Worm (Caenorhabditis elegans): ENCODE results near the gene dsh-2.

Gene dsh-2

ce11 chrII:5049865-5050342 lies 31.1 kb downstream of the dsh-2 start, which contains the start of gene F33G12.6 (continued):
- no peak for TF ChIP-seq mab-9 (GFP tag; IDR thresholded peaks at IDR 0.05)

ce11 chrII:5049249-5049648 lies 31.7 kb downstream of the dsh-2 start:
- peak in 1 of 2 experiments; percentile 15 for TF ChIP-seq lsy-2 (tag; optimal IDR thresholded peaks at IDR 0.05)
- no peak for TF ChIP-seq lin-15B (tag; optimal IDR thresholded peaks at IDR 0.05)
- TF ChIP-seq nhr-237 (tag; optimal IDR thresholded peaks at IDR 0.05), result no peak
- no peak for TF ChIP-seq vab-15 (tag; optimal IDR thresholded peaks at IDR 0.05)
- peak in 1 of 2 experiments; percentile 15 for TF ChIP-seq lin-35 (GFP tag; optimal IDR thresholded peaks at IDR 0.05)
- no peak for TF ChIP-seq F16B12.6 (tag; optimal IDR thresholded peaks at IDR 0.05)
- no peak for TF ChIP-seq pax-3 (tag; optimal IDR thresholded peaks at IDR 0.05)
- TF ChIP-seq nhr-85 (tag), result peak; percentile 77
- no peak for TF ChIP-seq egl-27 (tag; optimal IDR thresholded peaks at IDR 0.05)
- no peak for TF ChIP-seq efl-3 (GFP tag; optimal IDR thresholded peaks at IDR 0.05)
- no peak for TF ChIP-seq sox-4 (tag; optimal IDR thresholded peaks at IDR 0.05)
- no peak for TF ChIP-seq fos-1 (tag; optimal IDR thresholded peaks at IDR 0.05)
- TF ChIP-seq fkh-10 (GFP tag; optimal IDR thresholded peaks at IDR 0.05), result no peak
- no peak for TF ChIP-seq pag-3 (tag; optimal IDR thresholded peaks at IDR 0.05; ENCODE audit: borderline replicate concordance, insufficient read depth)
- no peak for TF ChIP-seq nhr-47 (tag; optimal IDR thresholded peaks at IDR 0.05)
- peak; percentile 43 for TF ChIP-seq lin-14 (GFP tag; optimal IDR thresholded peaks at IDR 0.05)
- peak; percentile 34 for TF ChIP-seq tbx-2 (tag; optimal IDR thresholded peaks at IDR 0.05)
- no peak for TF ChIP-seq ztf-4 (tag; optimal IDR thresholded peaks at IDR 0.05)
- no peak for TF ChIP-seq C16A3.4 (tag; optimal IDR thresholded peaks at IDR 0.05)
- no peak for TF ChIP-seq skn-1 (tag; optimal IDR thresholded peaks at IDR 0.05)
- TF ChIP-seq nhr-20 (tag; optimal IDR thresholded peaks at IDR 0.05), result peak; percentile 38
- TF ChIP-seq grh-1 (GFP tag; IDR thresholded peaks at IDR 0.05), result peak; percentile 48
- TF ChIP-seq unc-98 (GFP tag; IDR thresholded peaks at IDR 0.05), result no peak
- no peak for TF ChIP-seq unc-130 (tag; optimal IDR thresholded peaks at IDR 0.05)
- no peak for TF ChIP-seq fkh-8 (tag; optimal IDR thresholded peaks at IDR 0.05)
- TF ChIP-seq elt-2 (tag; optimal IDR thresholded peaks at IDR 0.05), result no peak
- TF ChIP-seq fkh-4 (tag; optimal IDR thresholded peaks at IDR 0.05; ENCODE audit: borderline replicate concordance), result no peak
- TF ChIP-seq mdl-1 (tag; optimal IDR thresholded peaks at IDR 0.05), result no peak
- TF ChIP-seq mab-9 (GFP tag; IDR thresholded peaks at IDR 0.05), result no peak
- peak; percentile 42 for TF ChIP-seq blmp-1 (tag; optimal IDR thresholded peaks at IDR 0.05)
- TF ChIP-seq nhr-90 (tag; optimal IDR thresholded peaks at IDR 0.05; ENCODE audit: poor library complexity), result peak; percentile 10
- TF ChIP-seq mep-1 (tag; optimal IDR thresholded peaks at IDR 0.05), result peak; percentile 16
- TF ChIP-seq snu-23 (GFP tag; optimal IDR thresholded peaks at IDR 0.05), result no peak
- TF ChIP-seq nhr-28 (tag; optimal IDR thresholded peaks at IDR 0.05), result no peak
- no peak for TF ChIP-seq efl-1 (optimal IDR thresholded peaks at IDR 0.05)
- TF ChIP-seq efl-1 (GFP tag; optimal IDR thresholded peaks at IDR 0.05 in 1 of 2), result no peak
- TF ChIP-seq ces-1 (GFP tag; optimal IDR thresholded peaks at IDR 0.05), result no peak
- no peak for TF ChIP-seq snpc-4 (tag; optimal IDR thresholded peaks at IDR 0.05)

- TF ChIP-seq ztf-4 (tag; optimal IDR thresholded peaks at IDR 0.05) (no peak), ceh-90 (tag; optimal IDR thresholded peaks at IDR 0.05) (no peak), elt-2 (tag; optimal IDR thresholded peaks at IDR 0.05) (no peak), ceh-63 (GFP tag; optimal IDR thresholded peaks at IDR 0.05) (no peak), nhr-90 (tag; optimal IDR thresholded peaks at IDR 0.05; ENCODE audit: poor library complexity) (no peak), dsc-1 (tag; optimal IDR thresholded peaks at IDR 0.05) (no peak), unc-86 (tag; optimal IDR thresholded peaks at IDR 0.05) (no peak), mab-9 (GFP tag; IDR thresholded peaks at IDR 0.05) (no peak), zag-1 (tag; optimal IDR thresholded peaks at IDR 0.05) (no peak), C04F5.9 (tag; optimal IDR thresholded peaks at IDR 0.05) (no peak), tbx-2 (tag; optimal IDR thresholded peaks at IDR 0.05) (no peak), ceh-8 (GFP tag; optimal IDR thresholded peaks at IDR 0.05) (no peak), nhr-76 (tag; optimal IDR thresholded peaks at IDR 0.05) (no peak), grh-1 (GFP tag; IDR thresholded peaks at IDR 0.05) (no peak), ceh-82 (tag; optimal IDR thresholded peaks at IDR 0.05) (no peak), fkh-4 (tag; optimal IDR thresholded peaks at IDR 0.05; ENCODE audit: borderline replicate concordance) (no peak), efl-1 (optimal IDR thresholded peaks at IDR 0.05) (no peak), efl-1 (GFP tag; optimal IDR thresholded peaks at IDR 0.05 in 1 of 2) (peak in 1 of 2 experiments; percentile 80), nhr-237 (tag; optimal IDR thresholded peaks at IDR 0.05) (no peak), F16B12.6 (tag; optimal IDR thresholded peaks at IDR 0.05) (no peak), ceh-88 (GFP tag; IDR thresholded peaks at IDR 0.05) (no peak), aly-2 (tag; optimal IDR thresholded peaks at IDR 0.05) (no peak), nhr-12 (tag; optimal IDR thresholded peaks at IDR 0.05) (no peak)
These were observed 32.7 kb downstream of the dsh-2 start for ce11 chrII:5048185-5048795.
